Worm (Caenorhabditis elegans) whole organism, young adult: ENCODE data around the gene K02H11.9.

Experiments used
- B0035.1 ChIP-seq: sonication (generic microtip); optimal IDR thresholded peaks from 2 replicates; lab custom pipeline; 2016; ENCODE audit warnings: missing genetic modification characterization, mild to moderate bottlenecking, missing compliant biosample characterization, missing genotype, missing genetic modification reagents
- F10E7.11 ChIP-seq: sonication (generic microtip); optimal IDR thresholded peaks from 2 replicates; lab custom pipeline; 2017; ENCODE audit warnings: mild to moderate bottlenecking, missing genetic modification characterization, moderate library complexity, missing compliant biosample characterization
- F22D6.2 ChIP-seq: sonication (generic microtip); optimal IDR thresholded peaks from 2 replicates; lab custom pipeline; 2016; ENCODE audit warnings: mild to moderate bottlenecking, missing genetic modification characterization, missing compliant biosample characterization
- F57C9.4 ChIP-seq: sonication (generic microtip); optimal IDR thresholded peaks from 2 replicates; lab custom pipeline; 2017; ENCODE audit warnings: mild to moderate bottlenecking, missing genetic modification characterization, missing compliant biosample characterization
- Y53G8AR.9 ChIP-seq: fragments of 200-800 bp; sonication (Bioruptor generic); conservative IDR thresholded peaks from 2 replicates; pipeline ENCODE4 v1.3.6; 2022; ENCODE audit warnings: missing genetic modification reagents, missing genetic modification characterization, missing compliant biosample characterization
- Y56A3A.18 ChIP-seq: fragments of 200-800 bp; sonication (Bioruptor generic); IDR thresholded peaks from 2 replicates; pipeline ENCODE4 v1.3.6; 2022; ENCODE audit warnings: missing genetic modification reagents, missing genetic modification characterization, missing compliant biosample characterization
- ZK185.1 ChIP-seq: sonication (generic microtip); optimal IDR thresholded peaks from 2 replicates; lab custom pipeline; 2016; ENCODE audit warnings: mild to moderate bottlenecking, missing genetic modification characterization, missing compliant biosample characterization; ENCODE audit not compliant: poor library complexity, severe bottlenecking
- akir-1 ChIP-seq: fragments of 200-800 bp; sonication (Bioruptor generic); optimal IDR thresholded peaks from 2 replicates; lab custom pipeline; 2018; ENCODE audit warnings: mild to moderate bottlenecking, missing genetic modification characterization, moderate library complexity, missing compliant biosample characterization
- ama-1 ChIP-seq, 3 experiments: fragments of 150-350 bp in 1 of 3; sonication (generic microtip) in 2 of 3; optimal IDR thresholded peaks; 2 replicates each; lab custom pipeline; 2014 to 2018; ENCODE audit warnings: missing biosample characterization in 2 of 3, missing genetic modification characterization in 2 of 3, missing genetic modification reagents in 2 of 3
- athp-1 ChIP-seq: sonication (generic microtip); optimal IDR thresholded peaks from 2 replicates; lab custom pipeline; 2017; ENCODE audit warnings: mild to moderate bottlenecking, missing genetic modification characterization, missing compliant biosample characterization
- attf-3 ChIP-seq: fragments of 200-800 bp; sonication (Bioruptor generic); conservative IDR thresholded peaks from 2 replicates; pipeline ENCODE4 v1.3.6; 2022; ENCODE audit warnings: missing genetic modification reagents, missing genetic modification characterization, missing compliant biosample characterization
- attf-5 ChIP-seq: fragments of 200-800 bp; sonication (Bioruptor generic); optimal IDR thresholded peaks from 2 replicates; lab custom pipeline; 2018; ENCODE audit warnings: mild to moderate bottlenecking, missing genetic modification characterization, missing compliant biosample characterization
- attf-6 ChIP-seq: fragments of 200-800 bp; sonication (Bioruptor generic); IDR thresholded peaks from 2 replicates; pipeline ENCODE4 v1.3.6; 2022; ENCODE audit warnings: missing genetic modification reagents, missing genetic modification characterization, missing compliant biosample characterization
- bed-1 ChIP-seq: fragments of 200-800 bp; sonication (Bioruptor generic); IDR thresholded peaks from 2 replicates; pipeline ENCODE4 v1.3.6; 2022; ENCODE audit warnings: missing genetic modification reagents, missing genetic modification characterization, missing compliant biosample characterization
- cebp-1 ChIP-seq, 2 experiments: fragments of 200-800 bp in 1 of 2; sonication (Bioruptor generic) in 1 of 2; sonication (generic microtip) in 1 of 2; IDR thresholded peaks in 1 of 2; optimal IDR thresholded peaks in 1 of 2; 2 replicates each; pipeline versions ENCODE4 v1.3.6 to Lab custom; 2017 to 2022; ENCODE audit warnings: missing compliant biosample characterization in 2 of 2, missing genetic modification characterization in 2 of 2, mild to moderate bottlenecking in 1 of 2, missing genetic modification reagents in 1 of 2, moderate library complexity in 1 of 2
- cebp-2 ChIP-seq: fragments of 200-800 bp; sonication (Bioruptor generic); IDR thresholded peaks from 2 replicates; pipeline ENCODE4 v1.3.6; 2022; ENCODE audit warnings: missing genetic modification characterization, missing compliant biosample characterization
- ceh-58 ChIP-seq: fragments of 200-800 bp; sonication (Bioruptor generic); IDR thresholded peaks from 2 replicates; pipeline ENCODE4 v1.3.6; 2022; ENCODE audit warnings: missing genetic modification characterization, missing compliant biosample characterization
- chd-7 ChIP-seq: sonication (generic microtip); optimal IDR thresholded peaks from 2 replicates; lab custom pipeline; 2016; ENCODE audit warnings: mild to moderate bottlenecking, missing genetic modification characterization, moderate library complexity, missing compliant biosample characterization
- die-1 ChIP-seq: sonication (generic microtip); optimal IDR thresholded peaks from 2 replicates; lab custom pipeline; 2016; ENCODE audit warnings: missing genotype, mild to moderate bottlenecking, missing genetic modification characterization, missing compliant biosample characterization
- dox-1 ChIP-seq: fragments of 200-800 bp; sonication (Bioruptor generic); IDR thresholded peaks from 2 replicates; pipeline ENCODE4 v1.3.6; 2022; ENCODE audit warnings: missing genetic modification reagents, missing genetic modification characterization, missing compliant biosample characterization
- dpl-1 ChIP-seq: fragments of 150-350 bp; optimal IDR thresholded peaks from 2 replicates; lab custom pipeline; 2014; ENCODE audit warnings: missing biosample characterization, missing genetic modification reagents, missing genetic modification characterization
- egl-18 ChIP-seq: fragments of 200-800 bp; sonication (Bioruptor generic); IDR thresholded peaks from 2 replicates; pipeline ENCODE4 v1.3.6; 2022; ENCODE audit warnings: missing genetic modification reagents, missing genetic modification characterization, missing compliant biosample characterization
- him-1 ChIP-seq: sonication (generic microtip); optimal IDR thresholded peaks from 2 replicates; lab custom pipeline; 2016; ENCODE audit warnings: missing genotype, missing genetic modification reagents, missing genetic modification characterization, missing compliant biosample characterization
- hmg-1.2 ChIP-seq: fragments of 200-800 bp; sonication (Bioruptor generic); IDR thresholded peaks from 2 replicates; pipeline ENCODE4 v1.3.6; 2022; ENCODE audit warnings: missing genetic modification reagents, missing genetic modification characterization, missing compliant biosample characterization
- hrde-1 ChIP-seq: sonication (generic microtip); optimal IDR thresholded peaks from 2 replicates; lab custom pipeline; 2016; ENCODE audit warnings: missing genetic modification characterization, mild to moderate bottlenecking, missing compliant biosample characterization, moderate library complexity, missing genotype, missing genetic modification reagents, borderline replicate concordance
- lin-26 ChIP-seq: fragments of 200-800 bp; sonication (Bioruptor generic); IDR thresholded peaks from 2 replicates; pipeline ENCODE4 v1.3.6; 2022; ENCODE audit warnings: missing genetic modification reagents, missing genetic modification characterization, missing compliant biosample characterization
- madf-10 ChIP-seq: sonication (generic microtip); optimal IDR thresholded peaks from 2 replicates; lab custom pipeline; 2016; ENCODE audit warnings: mild to moderate bottlenecking, missing genetic modification characterization, missing compliant biosample characterization
- mes-4 ChIP-seq: sonication (generic microtip); optimal IDR thresholded peaks from 2 replicates; lab custom pipeline; 2016; ENCODE audit warnings: missing genotype, missing genetic modification characterization, missing compliant biosample characterization
- nfya-1 ChIP-seq: sonication (generic microtip); optimal IDR thresholded peaks from 2 replicates; lab custom pipeline; 2017; ENCODE audit warnings: antibody characterized with exemption, missing compliant biosample characterization, missing genetic modification characterization, borderline replicate concordance; ENCODE audit not compliant: insufficient read depth
- nfya-2 ChIP-seq: fragments of 200-800 bp; sonication (Bioruptor generic); IDR thresholded peaks from 2 replicates; pipeline ENCODE4 v1.3.6; 2022; ENCODE audit warnings: missing genetic modification reagents, missing genetic modification characterization, missing compliant biosample characterization
- pha-4 ChIP-seq: fragments of 150-350 bp; sonication (generic microtip); optimal IDR thresholded peaks from 2 replicates; lab custom pipeline; 2014; ENCODE audit warnings: missing biosample characterization, missing genetic modification reagents, missing genetic modification characterization
- tbp1 ChIP-seq: fragments of 200-800 bp; sonication (Bioruptor generic); optimal IDR thresholded peaks from 2 replicates; lab custom pipeline; 2018; ENCODE audit warnings: mild to moderate bottlenecking, missing genetic modification characterization, missing compliant biosample characterization
- unc-62 ChIP-seq: fragments of 150-350 bp; optimal IDR thresholded peaks from 2 replicates; lab custom pipeline; 2014; ENCODE audit warnings: missing biosample characterization, missing genetic modification reagents, missing genetic modification characterization
- zim-3 ChIP-seq: sonication (generic microtip); optimal IDR thresholded peaks from 2 replicates; lab custom pipeline; 2017; ENCODE audit warnings: mild to moderate bottlenecking, missing genetic modification characterization, moderate library complexity, missing compliant biosample characterization
- ztf-22 ChIP-seq: fragments of 200-800 bp; sonication (Bioruptor generic); optimal IDR thresholded peaks from 2 replicates; lab custom pipeline; 2018; ENCODE audit warnings: mild to moderate bottlenecking, missing genetic modification characterization, moderate library complexity, missing compliant biosample characterization
- ztf-25 ChIP-seq: fragments of 200-800 bp; sonication (Bioruptor generic); IDR thresholded peaks from 2 replicates; pipeline ENCODE4 v1.3.6; 2022; ENCODE audit warnings: missing genetic modification reagents, missing genetic modification characterization, missing compliant biosample characterization
- ztf-3 ChIP-seq: fragments of 200-800 bp; sonication (Bioruptor generic); optimal IDR thresholded peaks from 2 replicates; lab custom pipeline; 2018; ENCODE audit warnings: mild to moderate bottlenecking, missing genetic modification characterization, missing compliant biosample characterization

The K02H11.9 gene

DNA sequence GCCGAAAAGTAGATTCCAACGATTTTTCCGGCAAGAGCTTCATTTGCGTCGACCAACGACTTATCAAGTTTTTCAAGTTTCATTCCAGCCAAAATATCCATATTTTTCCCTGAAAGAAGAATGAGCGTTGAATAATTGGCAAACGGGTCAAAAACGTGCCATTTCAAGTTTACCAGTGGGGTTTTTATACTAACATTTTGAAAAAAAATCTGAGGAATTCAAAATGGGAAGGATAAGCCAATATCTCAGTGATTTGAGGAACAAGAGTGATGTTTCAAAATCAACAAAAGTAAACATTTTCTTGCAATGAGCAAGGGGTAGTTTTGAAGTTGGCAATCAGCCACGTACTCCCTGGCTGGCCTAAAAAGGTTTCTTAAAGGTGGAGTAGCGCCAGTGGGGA is 2.6 kb downstream of the K02H11.9 start, which contains the start of gene trx-5:
trx-5 (minus strand) TSS at position 101 of the 400 bp plus-strand sequence.
- no peak for TF ChIP-seq akir-1
- TF ChIP-seq dox-1 (GFP tag; lab: Robert Waterston, UW), result no peak
- TF ChIP-seq hrde-1, result no peak
- TF ChIP-seq Y53G8AR.9 (GFP tag; lab: Robert Waterston, UW), result no peak
- no peak for TF ChIP-seq madf-10 (tag; lab: Kevin White, UChicago)
- no peak for TF ChIP-seq ztf-22 (GFP tag; lab: Kevin White, UChicago)
- no peak for TF ChIP-seq nfya-1 (tag; lab: Kevin White, UChicago)
- TF ChIP-seq egl-18 (GFP tag; lab: Robert Waterston, UW), result no peak
- no peak for TF ChIP-seq pha-4 (tag; lab: Kevin White, UChicago)
- TF ChIP-seq nfya-2 (GFP tag; lab: Robert Waterston, UW), result no peak
- no peak for TF ChIP-seq ama-1 (optimal IDR thresholded peaks at IDR 0.05; lab: Kevin White, UChicago)
- TF ChIP-seq ama-1 (GFP tag; optimal IDR thresholded peaks at IDR 0.05; lab: Kevin White, UChicago), result no peak
- TF ChIP-seq unc-62 (GFP tag; lab: Kevin White, UChicago), result no peak
- no peak for TF ChIP-seq ceh-58
- no peak for TF ChIP-seq cebp-1 (GFP tag; IDR thresholded peaks at IDR 0.05; lab: Robert Waterston, UW)
- no peak for TF ChIP-seq cebp-1 (tag; optimal IDR thresholded peaks at IDR 0.05; lab: Kevin White, UChicago)
- no peak for TF ChIP-seq Y56A3A.18 (GFP tag; lab: Robert Waterston, UW)
- no peak for TF ChIP-seq ZK185.1
- no peak for TF ChIP-seq athp-1
- TF ChIP-seq attf-3 (GFP tag; lab: Robert Waterston, UW), result no peak
- TF ChIP-seq dpl-1, result no peak

DNA sequence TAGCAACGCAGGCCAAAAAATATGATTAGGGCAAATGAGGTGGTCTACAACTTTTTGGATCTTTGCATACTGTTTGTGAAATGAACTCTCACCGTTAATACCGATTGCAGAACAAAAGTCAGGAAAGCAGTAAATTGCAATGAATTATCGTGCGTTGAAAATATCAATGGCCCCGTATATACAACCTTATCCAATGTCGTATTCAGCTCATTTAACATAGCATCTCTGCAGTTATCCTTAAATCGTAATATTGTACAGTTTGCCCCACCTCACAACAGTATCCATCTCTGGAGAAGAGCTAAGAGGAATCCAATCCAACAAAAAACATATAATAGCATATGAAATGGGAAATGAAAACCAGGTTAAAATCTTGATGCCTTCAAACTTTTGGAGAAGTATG is 4.4 kb downstream of the K02H11.9 start:
- TF ChIP-seq attf-5 (GFP tag; lab: Kevin White, UChicago), result no peak
- no peak for TF ChIP-seq F10E7.11 (tag; lab: Kevin White, UChicago)
- TF ChIP-seq hmg-1.2 (GFP tag; lab: Robert Waterston, UW), result no peak
- no peak for TF ChIP-seq chd-7 (tag; lab: Kevin White, UChicago)
- TF ChIP-seq cebp-1 (GFP tag; IDR thresholded peaks at IDR 0.05; lab: Robert Waterston, UW), result no peak
- no peak for TF ChIP-seq cebp-1 (tag; optimal IDR thresholded peaks at IDR 0.05; lab: Kevin White, UChicago)
- no peak for TF ChIP-seq F22D6.2 (tag; lab: Kevin White, UChicago)
- TF ChIP-seq dox-1 (GFP tag; lab: Robert Waterston, UW), result no peak
- TF ChIP-seq tbp1, result no peak
- TF ChIP-seq Y56A3A.18 (GFP tag; lab: Robert Waterston, UW), result no peak
- no peak for TF ChIP-seq him-1
- TF ChIP-seq akir-1, result no peak
- no peak for TF ChIP-seq F57C9.4 (tag; lab: Kevin White, UChicago)
- TF ChIP-seq madf-10 (tag; lab: Kevin White, UChicago), result no peak
- no peak for TF ChIP-seq cebp-2
- no peak for TF ChIP-seq Y53G8AR.9 (GFP tag; lab: Robert Waterston, UW)

- TF ChIP-seq bed-1 (GFP tag; lab: Robert Waterston, UW), result no peak
- TF ChIP-seq F10E7.11 (tag; lab: Kevin White, UChicago), result no peak
- TF ChIP-seq ztf-3, result no peak
- no peak for TF ChIP-seq athp-1
- no peak for TF ChIP-seq ztf-25
- no peak for TF ChIP-seq lin-26 (GFP tag; lab: Robert Waterston, UW)
- no peak for TF ChIP-seq die-1 (tag; lab: Kevin White, UChicago)
- TF ChIP-seq attf-6 (GFP tag; lab: Robert Waterston, UW), result no peak
- TF ChIP-seq zim-3, result no peak
- no peak for TF ChIP-seq him-1
- no peak for TF ChIP-seq B0035.1 (tag; lab: Kevin White, UChicago)
- no peak for TF ChIP-seq hmg-1.2 (GFP tag; lab: Robert Waterston, UW)
- no peak for TF ChIP-seq mes-4 (tag; lab: Kevin White, UChicago)
- TF ChIP-seq, all 124 proteins: peak for 0
These were observed 5.7 kb downstream of the K02H11.9 start, which contains the start of gene K02H11.4 for ce11 chrV:1531159-1531558. TSS of gene K02H11.4 (minus strand) at chrV:1531259.
